Worm (Caenorhabditis elegans) whole organism, early embryonic: Measurements from ENCODE around the gene Y75B12B.13.

Source experiments
- B0310.2 ChIP-seq: sonication (generic microtip); optimal IDR thresholded peaks from 2 replicates; lab custom pipeline; 2016; ENCODE audit warnings: mild to moderate bottlenecking, missing genetic modification characterization, missing compliant biosample characterization
- F13C5.2 ChIP-seq: sonication (generic microtip); optimal IDR thresholded peaks from 2 replicates; lab custom pipeline; 2017; ENCODE audit warnings: mild to moderate bottlenecking, missing genetic modification characterization, inconsistent platforms, missing compliant biosample characterization
- ama-1 ChIP-seq: fragments of 150-350 bp; optimal IDR thresholded peaks from 2 replicates; lab custom pipeline; 2014
- ceh-13 ChIP-seq: fragments of 200-800 bp; sonication (Bioruptor generic); optimal IDR thresholded peaks from 2 replicates; lab custom pipeline; 2018; ENCODE audit warnings: mild to moderate bottlenecking, missing genetic modification characterization, missing compliant biosample characterization
- flt-1 ChIP-seq: fragments of 200-800 bp; sonication (Bioruptor generic); IDR thresholded peaks from 2 replicates; pipeline ENCODE4 v1.3.6; 2022; ENCODE audit warnings: missing genetic modification characterization, missing compliant biosample characterization
- hmbx-1 ChIP-seq: sonication (generic microtip); optimal IDR thresholded peaks from 2 replicates; lab custom pipeline; 2016; ENCODE audit warnings: mild to moderate bottlenecking, missing genetic modification characterization, missing compliant biosample characterization
- hmg-4 ChIP-seq: fragments of 200-800 bp; sonication (Bioruptor generic); optimal IDR thresholded peaks from 2 replicates; lab custom pipeline; 2018; ENCODE audit warnings: mild to moderate bottlenecking, missing genetic modification characterization, missing compliant biosample characterization
- hnd-1 ChIP-seq: sonication (generic microtip); optimal IDR thresholded peaks from 2 replicates; lab custom pipeline; 2016; ENCODE audit warnings: missing genetic modification characterization, missing compliant biosample characterization
- pes-1 ChIP-seq: fragments of 200-800 bp; sonication (Bioruptor generic); IDR thresholded peaks from 2 replicates; pipeline ENCODE4 v1.3.6; 2022; ENCODE audit warnings: missing genetic modification reagents, missing genetic modification characterization, missing compliant biosample characterization
- scrt-1 ChIP-seq: fragments of 200-800 bp; sonication (Bioruptor generic); IDR thresholded peaks from 2 replicates; pipeline ENCODE4 v1.3.6; 2022; ENCODE audit warnings: missing genetic modification characterization, missing compliant biosample characterization
- tbx-11 ChIP-seq: fragments of 200-800 bp; sonication (Bioruptor generic); IDR thresholded peaks from 2 replicates; pipeline ENCODE4 v1.3.6; 2022; ENCODE audit warnings: missing genetic modification characterization, missing compliant biosample characterization
- tbx-37 ChIP-seq: fragments of 200-800 bp; sonication (Bioruptor generic); conservative IDR thresholded peaks from 2 replicates; pipeline ENCODE4 v1.3.6; 2022; ENCODE audit warnings: missing genetic modification reagents, missing genetic modification characterization, missing compliant biosample characterization
- tra-4 ChIP-seq: sonication (generic microtip); optimal IDR thresholded peaks from 2 replicates; lab custom pipeline; 2017; ENCODE audit warnings: missing genetic modification characterization, missing compliant biosample characterization

ce11 chrV:15147776-15148175 lies 46.0 kb downstream of the Y75B12B.13 start, which contains the start of gene T09F5.20:
- TF ChIP-seq hmg-4 (GFP tag; lab: Kevin White, UChicago) (no peak), ceh-13 (GFP tag; lab: Kevin White, UChicago) (no peak), tbx-11 (no peak), tra-4 (no peak), pes-1 (GFP tag; lab: Robert Waterston, UW) (no peak), hmbx-1 (tag; lab: Kevin White, UChicago) (no peak), hnd-1 (tag; lab: Kevin White, UChicago) (no peak), ama-1 (lab: Kevin White, UChicago) (no peak), F13C5.2 (tag; lab: Kevin White, UChicago) (no peak), scrt-1 (GFP tag; lab: Robert Waterston, UW) (no peak), flt-1 (no peak), tbx-37 (no peak), B0310.2 (no peak)
